Worm (Caenorhabditis elegans) whole organism, L4 larva: ENCODE results near the gene Y62E10A.13.
A peak's percentile ranks its signal among the peaks of the same experiment; 100 is the strongest.

Experiments used
- F37D6.2 ChIP-seq: sonication (generic microtip); optimal IDR thresholded peaks from 2 replicates; lab custom pipeline; 2016; ENCODE audit warnings: mild to moderate bottlenecking, missing genetic modification characterization, missing compliant biosample characterization
- T20F7.1 ChIP-seq: fragments of 200-800 bp; sonication (Bioruptor generic); optimal IDR thresholded peaks from 2 replicates; lab custom pipeline; 2018; ENCODE audit warnings: mild to moderate bottlenecking, missing genetic modification characterization, missing compliant biosample characterization
- Y48G9A.11 ChIP-seq: fragments of 200-800 bp; sonication (Bioruptor generic); IDR thresholded peaks from 2 replicates; pipeline ENCODE4 v1.3.6; 2022; ENCODE audit warnings: missing genetic modification reagents, missing genetic modification characterization, missing compliant biosample characterization
- Y5F2A.4 ChIP-seq: fragments of 200-800 bp; sonication (Bioruptor generic); optimal IDR thresholded peaks from 2 replicates; lab custom pipeline; 2018; ENCODE audit warnings: mild to moderate bottlenecking, missing genetic modification characterization, missing compliant biosample characterization
- ZK546.5 ChIP-seq, 2 experiments: sonication (generic microtip); optimal IDR thresholded peaks; 2 replicates each; lab custom pipeline; 2017; ENCODE audit warnings: missing biosample characterization in 2 of 2, missing genetic modification characterization in 2 of 2
- aha-1 ChIP-seq: fragments of 150-350 bp; peaks from one replicate; lab custom pipeline; 2014; ENCODE audit warnings: missing biosample characterization, missing genetic modification characterization
- arid-1 ChIP-seq: fragments of 200-800 bp; sonication (Bioruptor generic); conservative IDR thresholded peaks from 2 replicates; pipeline ENCODE4 v1.3.6; 2022; ENCODE audit warnings: missing genetic modification reagents, missing genetic modification characterization, missing compliant biosample characterization
- ceh-20 ChIP-seq: fragments of 200-800 bp; sonication (Bioruptor generic); IDR thresholded peaks from 2 replicates; pipeline ENCODE4 v1.3.6; 2022; ENCODE audit warnings: missing genetic modification reagents, missing genetic modification characterization, missing compliant biosample characterization
- ceh-28 ChIP-seq: fragments of 150-350 bp; optimal IDR thresholded peaks from 2 replicates; lab custom pipeline; 2014; ENCODE audit warnings: missing biosample characterization, missing genetic modification reagents, missing genetic modification characterization
- ceh-44 ChIP-seq: fragments of 200-800 bp; sonication (Bioruptor generic); IDR thresholded peaks from 2 replicates; pipeline ENCODE4 v1.3.6; 2022; ENCODE audit warnings: missing genetic modification reagents, missing genetic modification characterization, missing compliant biosample characterization
- ces-1 ChIP-seq: fragments of 150-350 bp; sonication (generic microtip); optimal IDR thresholded peaks from 4 replicates; lab custom pipeline; 2014; ENCODE audit warnings: missing biosample characterization, missing genetic modification reagents, missing genetic modification characterization
- cey-2 ChIP-seq: sonication (generic microtip); optimal IDR thresholded peaks from 3 replicates; lab custom pipeline; 2017; ENCODE audit warnings: missing genetic modification characterization, mild to moderate bottlenecking, missing compliant biosample characterization, antibody characterized with exemption, borderline replicate concordance; ENCODE audit not compliant: insufficient read depth
- daf-19 ChIP-seq: fragments of 200-800 bp; sonication (Bioruptor generic); conservative IDR thresholded peaks from 2 replicates; pipeline ENCODE4 v1.3.6; 2022; ENCODE audit warnings: missing genetic modification characterization, missing compliant biosample characterization
- dmd-8 ChIP-seq: fragments of 200-800 bp; sonication (Bioruptor generic); IDR thresholded peaks from 2 replicates; pipeline ENCODE4 v1.3.6; 2022; ENCODE audit warnings: missing genetic modification characterization, missing compliant biosample characterization
- dmd-9 ChIP-seq: fragments of 200-800 bp; sonication (Bioruptor generic); IDR thresholded peaks from 2 replicates; pipeline ENCODE4 v1.3.6; 2022; ENCODE audit warnings: missing genetic modification reagents, missing genetic modification characterization, missing compliant biosample characterization
- dpl-1 ChIP-seq: fragments of 150-350 bp; optimal IDR thresholded peaks from 2 replicates; lab custom pipeline; 2014; ENCODE audit warnings: missing biosample characterization, missing genetic modification reagents, missing genetic modification characterization
- egl-43 ChIP-seq: fragments of 200-800 bp; sonication (Bioruptor generic); IDR thresholded peaks from 2 replicates; pipeline ENCODE4 v1.3.6; 2022; ENCODE audit warnings: missing genetic modification reagents, missing genetic modification characterization, missing compliant biosample characterization
- fkh-10 ChIP-seq: fragments of 150-350 bp; optimal IDR thresholded peaks from 2 replicates; lab custom pipeline; 2014; ENCODE audit warnings: missing biosample characterization, missing genetic modification reagents, missing genetic modification characterization
- fos-1 ChIP-seq: fragments of 150-350 bp; optimal IDR thresholded peaks from 2 replicates; lab custom pipeline; 2014; ENCODE audit warnings: missing biosample characterization, missing genetic modification characterization
- gei-8 ChIP-seq: fragments of 200-800 bp; sonication (Bioruptor generic); optimal IDR thresholded peaks from 2 replicates; lab custom pipeline; 2018; ENCODE audit warnings: mild to moderate bottlenecking, missing genetic modification characterization, missing compliant biosample characterization
- hif-1 ChIP-seq, 2 experiments: sonication (generic microtip); optimal IDR thresholded peaks; 2 replicates each; lab custom pipeline; 2016 to 2017; ENCODE audit warnings: missing compliant biosample characterization in 2 of 2, missing genetic modification characterization in 2 of 2, missing genetic modification reagents in 2 of 2, missing genotype in 2 of 2, mild to moderate bottlenecking in 1 of 2
- hlh-30 ChIP-seq: sonication (generic microtip); optimal IDR thresholded peaks from 2 replicates; lab custom pipeline; 2017; ENCODE audit warnings: antibody characterized with exemption, mild to moderate bottlenecking, missing genetic modification characterization, missing compliant biosample characterization; ENCODE audit not compliant: insufficient read depth
- hmg-1.1 ChIP-seq: fragments of 200-800 bp; sonication (Bioruptor generic); IDR thresholded peaks from 2 replicates; pipeline ENCODE4 v1.3.6; 2022; ENCODE audit warnings: missing genetic modification reagents, missing genetic modification characterization, missing compliant biosample characterization
- lin-1 ChIP-seq: fragments of 200-800 bp; sonication (Bioruptor generic); IDR thresholded peaks from 2 replicates; pipeline ENCODE4 v1.3.6; 2022; ENCODE audit warnings: missing genetic modification reagents, missing genetic modification characterization, missing compliant biosample characterization
- lin-15B ChIP-seq: fragments of 150-350 bp; sonication (generic microtip); optimal IDR thresholded peaks from 3 replicates; lab custom pipeline; 2014; ENCODE audit warnings: missing biosample characterization, missing genetic modification characterization
- lin-38 ChIP-seq: fragments of 200-800 bp; sonication (Bioruptor generic); IDR thresholded peaks from 2 replicates; pipeline ENCODE4 v1.3.6; 2022; ENCODE audit warnings: missing genetic modification reagents, missing genetic modification characterization, missing compliant biosample characterization
- lir-3 ChIP-seq: sonication (generic microtip); optimal IDR thresholded peaks from 2 replicates; lab custom pipeline; 2016; ENCODE audit warnings: mild to moderate bottlenecking, missing genetic modification characterization, missing compliant biosample characterization
- lsy-2 ChIP-seq, 2 experiments: fragments of 150-350 bp in 1 of 2; sonication (generic microtip) in 1 of 2; optimal IDR thresholded peaks; 2 replicates each; lab custom pipeline; 2014 to 2017; ENCODE audit warnings: missing biosample characterization in 2 of 2, missing genetic modification characterization in 2 of 2
- madf-5 ChIP-seq, 2 experiments: fragments of 200-800 bp; sonication (Bioruptor generic); IDR thresholded peaks; 2 replicates each; pipeline ENCODE4 v1.3.6; 2022; ENCODE audit warnings: missing compliant biosample characterization in 2 of 2, missing genetic modification characterization in 2 of 2
- madf-9 ChIP-seq: fragments of 200-800 bp; sonication (Bioruptor generic); conservative IDR thresholded peaks from 2 replicates; pipeline ENCODE4 v1.3.6; 2022; ENCODE audit warnings: missing genetic modification reagents, missing genetic modification characterization, missing compliant biosample characterization
- mdt-29 ChIP-seq: fragments of 200-800 bp; sonication (Bioruptor generic); IDR thresholded peaks from 2 replicates; pipeline ENCODE4 v1.3.6; 2022; ENCODE audit warnings: missing genetic modification reagents, missing genetic modification characterization, missing compliant biosample characterization
- mep-1 ChIP-seq: fragments of 150-350 bp; sonication (generic microtip); optimal IDR thresholded peaks from 3 replicates; lab custom pipeline; 2014; ENCODE audit warnings: missing biosample characterization, missing genetic modification characterization
- mes-2 ChIP-seq: sonication (generic microtip); optimal IDR thresholded peaks from 2 replicates; lab custom pipeline; 2016; ENCODE audit warnings: missing genotype, mild to moderate bottlenecking, missing genetic modification characterization, missing compliant biosample characterization; ENCODE audit not compliant: poor library complexity, severe bottlenecking
- nhr-10 ChIP-seq: fragments of 150-350 bp; optimal IDR thresholded peaks from 2 replicates; lab custom pipeline; 2014; ENCODE audit warnings: missing biosample characterization, missing genetic modification characterization
- nhr-11 ChIP-seq: fragments of 150-350 bp; optimal IDR thresholded peaks from 2 replicates; lab custom pipeline; 2014; ENCODE audit warnings: missing biosample characterization, missing genetic modification characterization
- nhr-25 ChIP-seq: sonication (generic microtip); optimal IDR thresholded peaks from 2 replicates; lab custom pipeline; 2017; ENCODE audit warnings: missing genetic modification characterization, mild to moderate bottlenecking, missing compliant biosample characterization, antibody characterized with exemption, moderate library complexity, borderline replicate concordance; ENCODE audit not compliant: insufficient read depth
- nhr-28 ChIP-seq: fragments of 150-350 bp; optimal IDR thresholded peaks from 2 replicates; lab custom pipeline; 2014; ENCODE audit warnings: missing biosample characterization, missing genetic modification characterization
- nhr-41 ChIP-seq: fragments of 200-800 bp; sonication (Bioruptor generic); IDR thresholded peaks from 2 replicates; pipeline ENCODE4 v1.3.6; 2022; ENCODE audit warnings: missing genetic modification reagents, missing genetic modification characterization, missing compliant biosample characterization
- nhr-48 ChIP-seq: sonication (generic microtip); optimal IDR thresholded peaks from 2 replicates; lab custom pipeline; 2016; ENCODE audit warnings: mild to moderate bottlenecking, missing genetic modification characterization, missing compliant biosample characterization
- nhr-77 ChIP-seq: fragments of 150-350 bp; optimal IDR thresholded peaks from 2 replicates; lab custom pipeline; 2014; ENCODE audit warnings: missing biosample characterization, missing genetic modification characterization
- set-16 ChIP-seq: fragments of 200-800 bp; sonication (Bioruptor generic); IDR thresholded peaks from 2 replicates; pipeline ENCODE4 v1.3.6; 2022; ENCODE audit warnings: missing genetic modification reagents, missing genetic modification characterization, missing compliant biosample characterization
- snpc-1.2 ChIP-seq: fragments of 200-800 bp; sonication (Bioruptor generic); IDR thresholded peaks from 2 replicates; pipeline ENCODE4 v1.3.6; 2022; ENCODE audit warnings: missing genetic modification reagents, missing genetic modification characterization, missing compliant biosample characterization
- spr-3 ChIP-seq: fragments of 200-800 bp; sonication (Bioruptor generic); optimal IDR thresholded peaks from 2 replicates; lab custom pipeline; 2018; ENCODE audit warnings: mild to moderate bottlenecking, missing genetic modification characterization, missing compliant biosample characterization
- unc-39 ChIP-seq: sonication (generic microtip); optimal IDR thresholded peaks from 2 replicates; lab custom pipeline; 2017; ENCODE audit warnings: missing biosample characterization, missing genetic modification characterization
- zip-11 ChIP-seq: fragments of 200-800 bp; sonication (Bioruptor generic); IDR thresholded peaks from 2 replicates; pipeline ENCODE4 v1.3.6; 2022; ENCODE audit warnings: missing genetic modification characterization, missing compliant biosample characterization
- zip-2 ChIP-seq: fragments of 150-350 bp; optimal IDR thresholded peaks from 2 replicates; lab custom pipeline; 2014; ENCODE audit warnings: missing biosample characterization, missing genetic modification characterization
- ztf-7 ChIP-seq: fragments of 150-350 bp; optimal IDR thresholded peaks from 2 replicates; lab custom pipeline; 2014; ENCODE audit warnings: missing biosample characterization, missing genetic modification characterization

Y62E10A.13 gene

ce11 chrIV:13370235-13370739 is 28.6 kb downstream of the Y62E10A.13 start, which contains the start of the genes rla-2, popl-7 and Y62E10A.24:
TSS of gene rla-2 (minus strand) at chrIV:13370285.
TSS of gene popl-7 (plus strand) at chrIV:13370689.
TSS of gene Y62E10A.24 (plus strand) at chrIV:13370710.
- TF ChIP-seq cey-2 (tag; lab: Kevin White, UChicago) (no peak), madf-9 (GFP tag; lab: Robert Waterston, UW) (no peak), unc-39 (tag; lab: Kevin White, UChicago) (no peak), ztf-7 (tag; lab: Kevin White, UChicago) (peak; percentile 40), dmd-8 (no peak), mep-1 (tag; lab: Kevin White, UChicago) (peak; percentile 3), zip-11 (GFP tag; lab: Robert Waterston, UW) (no peak), nhr-41 (no peak), lsy-2 (tag; optimal IDR thresholded peaks at IDR 0.05; lab: Kevin White, UChicago) (peak in 1 of 2 experiments; percentile 75), lin-38 (GFP tag; lab: Robert Waterston, UW) (peak; percentile 39; the same call in 1 of the 2 replicates), nhr-77 (peak; percentile 16), dpl-1 (GFP tag; lab: Kevin White, UChicago) (peak; percentile 44), hlh-30 (tag; lab: Kevin White, UChicago) (peak; percentile 28), mes-2 (tag; lab: Kevin White, UChicago) (peak; percentile 58)

ce11 chrIV:13369120-13369842 is 29.6 kb downstream of the Y62E10A.13 start, which contains the start of gene agt-1:
TSS of gene agt-1 (minus strand) at chrIV:13369412.
- TF ChIP-seq hif-1 (tag; optimal IDR thresholded peaks at IDR 0.05; lab: Kevin White, UChicago) (no peak), snpc-1.2 (GFP tag; lab: Robert Waterston, UW) (peak; percentile 60), arid-1 (GFP tag; lab: Robert Waterston, UW) (peak; percentile 50; the same call in 1 of the 2 replicates), mdt-29 (GFP tag; lab: Robert Waterston, UW) (0 out of 2 replicates have a peak, but pooled peaks have one; percentile 44), lin-15B (tag; lab: Kevin White, UChicago) (no peak), ceh-28 (tag; lab: Kevin White, UChicago) (no peak), gei-8 (GFP tag; lab: Kevin White, UChicago) (no peak), daf-19 (GFP tag; lab: Robert Waterston, UW) (no peak), ZK546.5 (tag; optimal IDR thresholded peaks at IDR 0.05; lab: Kevin White, UChicago) (no peak), fkh-10 (GFP tag; lab: Kevin White, UChicago) (no peak), spr-3 (GFP tag; lab: Kevin White, UChicago) (no peak), dmd-9 (GFP tag; lab: Robert Waterston, UW) (no peak), T20F7.1 (GFP tag; lab: Kevin White, UChicago) (no peak), zip-2 (tag; lab: Kevin White, UChicago) (no peak), lir-3 (no peak), madf-5 (GFP tag; IDR thresholded peaks at IDR 0.05; lab: Robert Waterston, UW) (no peak), egl-43 (no peak), nhr-10 (tag; lab: Kevin White, UChicago) (no peak), dmd-8 (0 out of 2 replicates have a peak, but pooled peaks have one; percentile 19), madf-9 (GFP tag; lab: Robert Waterston, UW) (no peak), Y5F2A.4 (GFP tag; lab: Kevin White, UChicago) (no peak), ceh-20 (GFP tag; lab: Robert Waterston, UW) (no peak), fos-1 (tag; lab: Kevin White, UChicago) (no peak), nhr-25 (tag; lab: Kevin White, UChicago) (no peak), set-16 (GFP tag; lab: Robert Waterston, UW) (peak; percentile 95), Y48G9A.11 (GFP tag; lab: Robert Waterston, UW) (0 out of 2 replicates have a peak, but pooled peaks have one; percentile 17), ceh-44 (GFP tag; lab: Robert Waterston, UW) (no peak), hmg-1.1 (no peak), nhr-28 (tag; lab: Kevin White, UChicago) (no peak), ces-1 (no peak), F37D6.2 (no peak), nhr-11 (tag; lab: Kevin White, UChicago) (no peak), nhr-48 (tag; lab: Kevin White, UChicago) (no peak), lin-1 (GFP tag; lab: Robert Waterston, UW) (no peak), aha-1 (tag; lab: Kevin White, UChicago) (peak; percentile 28)
